Fruit fly (Drosophila melanogaster): ENCODE data around the gene Alp12.

The Alp12 gene

DNA sequence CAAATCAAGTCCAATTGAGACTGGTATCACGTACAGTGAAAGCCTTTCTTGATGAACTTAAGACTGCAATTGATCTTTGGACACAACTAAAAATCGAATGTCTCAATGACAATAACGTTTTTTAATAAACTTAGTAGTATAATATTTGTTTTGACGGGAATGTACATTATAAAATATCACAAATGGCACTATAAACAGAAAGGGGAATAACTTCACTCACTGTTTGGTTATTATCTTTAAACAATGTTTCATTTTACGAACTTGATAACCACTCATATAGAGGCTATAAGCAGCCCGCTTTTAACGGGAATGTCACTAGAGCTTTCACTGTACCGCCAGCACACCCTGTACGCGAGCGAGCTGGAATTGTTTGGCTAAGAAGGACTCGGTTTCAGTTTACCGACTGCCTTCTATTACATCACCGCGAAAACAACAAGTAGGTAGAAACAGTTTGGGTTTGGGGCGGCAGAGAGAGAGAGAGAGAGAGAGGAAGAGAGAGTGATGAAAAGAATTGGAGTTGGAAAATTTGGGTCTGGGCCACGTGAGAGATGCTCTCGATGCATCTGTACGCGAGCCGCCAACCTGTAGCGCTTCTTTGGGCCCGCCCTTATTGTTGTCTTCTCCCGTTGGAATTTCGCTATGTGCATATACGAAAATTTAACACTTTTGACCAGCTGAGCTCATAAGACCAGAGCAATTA lies 26.1 kb upstream of the Alp12 start (continued):
- TF ChIP-seq Med (GFP tag) (peak; percentile 72), ssp (GFP tag; IDR thresholded peaks at IDR 0.05) (no peak), crc (GFP tag; optimal IDR thresholded peaks at IDR 0.05) (no peak), bsh (GFP tag; optimal IDR thresholded peaks at IDR 0.05) (peak in 1 of 2 experiments; percentile 22), CG10209 (GFP tag; optimal IDR thresholded peaks at IDR 0.05) (no peak), MBD-R2 (GFP tag; IDR thresholded peaks at IDR 0.05) (0 out of 2 replicates have a peak, but pooled peaks have one; percentile 9), Gug (GFP tag; IDR thresholded peaks at IDR 0.05) (no peak), MTF-1 (GFP tag; optimal IDR thresholded peaks at IDR 0.05; ENCODE audit: borderline replicate concordance) (no peak), CG11398 (GFP tag; optimal IDR thresholded peaks at IDR 0.05) (no peak), lilli (GFP tag; optimal IDR thresholded peaks at IDR 0.05) (peak; percentile 39), CoRest (tag; optimal IDR thresholded peaks at IDR 0.05) (peak; percentile 37), mirr (GFP tag; optimal IDR thresholded peaks at IDR 0.05) (no peak), CG1792 (GFP tag; optimal IDR thresholded peaks at IDR 0.05) (no peak), sisA (GFP tag; IDR thresholded peaks at IDR 0.05) (no peak; the same call in 1 of the 2 replicates), CG10959 (GFP tag; IDR thresholded peaks at IDR 0.05) (no peak), MESR4 (GFP tag; optimal IDR thresholded peaks at IDR 0.05) (no peak), zfh2 (GFP tag; optimal IDR thresholded peaks at IDR 0.05) (peak; percentile 43), HmgD (GFP tag; optimal IDR thresholded peaks at IDR 0.05) (no peak), lmd (GFP tag; IDR thresholded peaks at IDR 0.05) (no peak; the same call in 1 of the 2 replicates), pzg (GFP tag; optimal IDR thresholded peaks at IDR 0.05) (no peak), NK7.1 (GFP tag; optimal IDR thresholded peaks at IDR 0.05) (no peak), CG34224 (GFP tag; IDR thresholded peaks at IDR 0.05; ENCODE audit: partially characterized antibody) (0 out of 3 replicates have a peak, but pooled peaks have one; percentile 10), CG10366 (GFP tag; IDR thresholded peaks at IDR 0.05) (no peak), da (GFP tag; optimal IDR thresholded peaks at IDR 0.05) (no peak), fd102C (GFP tag; optimal IDR thresholded peaks at IDR 0.05) (no peak), Bgb (GFP tag; IDR thresholded peaks at IDR 0.05; ENCODE audit: partially characterized antibody) (no peak), abd-A (tag; optimal IDR thresholded peaks at IDR 0.05) (no peak), fu2 (GFP tag; optimal IDR thresholded peaks at IDR 0.05) (peak; percentile 16), CG3407 (GFP tag; optimal IDR thresholded peaks at IDR 0.05) (no peak), CG8290 (GFP tag; optimal IDR thresholded peaks at IDR 0.05) (no peak), CG8290 (tag; optimal IDR thresholded peaks at IDR 0.05) (peak in 1 of 2 experiments; percentile 8), fd64A (GFP tag; optimal IDR thresholded peaks at IDR 0.05) (no peak), sna (GFP tag; IDR thresholded peaks at IDR 0.05; ENCODE audit: partially characterized antibody) (no peak), Eip74EF (GFP tag; optimal IDR thresholded peaks at IDR 0.05) (no peak), bab2 (GFP tag; optimal IDR thresholded peaks at IDR 0.05) (no peak), CG3995 (GFP tag; optimal IDR thresholded peaks at IDR 0.05) (no peak), CG1529 (GFP tag; optimal IDR thresholded peaks at IDR 0.05) (no peak), CG34422 (GFP tag; IDR thresholded peaks at IDR 0.05) (no peak), E2f2 (GFP tag; IDR thresholded peaks at IDR 0.05) (no peak), wdn (GFP tag; IDR thresholded peaks at IDR 0.05) (no peak), HLH54F (GFP tag; optimal IDR thresholded peaks at IDR 0.05) (no peak), CG10274 (GFP tag; optimal IDR thresholded peaks at IDR 0.05) (no peak), CG5953 (GFP tag; IDR thresholded peaks at IDR 0.05) (no peak), CG8388 (GFP tag; optimal IDR thresholded peaks at IDR 0.05) (peak; percentile 12), slbo (GFP tag; IDR thresholded peaks at IDR 0.05) (peak; percentile 39), Blimp-1 (GFP tag; optimal IDR thresholded peaks at IDR 0.05) (no peak), BtbVII (GFP tag; optimal IDR thresholded peaks at IDR 0.05) (no peak), jigr1 (GFP tag; IDR thresholded peaks at IDR 0.05) (no peak), CG14860 (GFP tag; IDR thresholded peaks at IDR 0.05; ENCODE audit: partially characterized antibody) (no peak), CG13624 (GFP tag; optimal IDR thresholded peaks at IDR 0.05) (no peak)

All from whole organism, embryonic.